Worm (Caenorhabditis elegans): ENCODE results near the gene gpa-1.

DNA sequence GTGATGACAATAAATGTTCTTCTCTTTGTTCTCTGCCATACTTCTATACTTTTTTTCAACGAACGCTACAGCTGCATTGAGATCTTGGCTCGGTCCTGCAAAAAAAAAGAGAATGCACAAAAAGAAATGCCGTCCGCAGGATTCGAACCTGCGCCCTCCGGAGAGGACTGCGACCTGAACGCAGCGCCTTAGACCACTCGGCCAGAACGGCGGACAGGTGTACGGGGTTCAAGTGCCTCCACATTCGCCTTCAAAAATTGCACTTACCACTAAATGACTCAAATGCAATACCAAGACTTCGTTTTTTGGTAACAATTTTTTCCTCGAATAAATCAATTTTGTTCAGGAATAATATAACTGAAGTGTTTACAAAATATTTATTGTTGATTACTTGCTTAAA is 2.8 kb downstream of the gpa-1 start:
- TF ChIP-seq nhr-27 (tag; optimal IDR thresholded peaks at IDR 0.05): no peak
- TF ChIP-seq efl-1 (GFP tag; optimal IDR thresholded peaks at IDR 0.05): no peak
- TF ChIP-seq tbx-9 (tag; optimal IDR thresholded peaks at IDR 0.05; ENCODE audit: borderline replicate concordance): no peak
- TF ChIP-seq egl-44 (GFP tag; IDR thresholded peaks at IDR 0.05): no peak
- TF ChIP-seq ceh-100 (GFP tag; IDR thresholded peaks at IDR 0.05): no peak
- TF ChIP-seq ceh-40 (GFP tag; IDR thresholded peaks at IDR 0.05): no peak
- peak; percentile 35 for TF ChIP-seq madf-6 (GFP tag; IDR thresholded peaks at IDR 0.05)
- TF ChIP-seq snpc-1.1 (tag; optimal IDR thresholded peaks at IDR 0.05; ENCODE audit: insufficient read depth): peak; percentile 92
- peak; percentile 4 for TF ChIP-seq tlf-1 (GFP tag; optimal IDR thresholded peaks at IDR 0.05)
- peak; percentile 76 for TF ChIP-seq snpc-4 (GFP tag; optimal IDR thresholded peaks at IDR 0.05)
- peak; percentile 90 to 98 (median 95) for TF ChIP-seq snpc-4 (tag; optimal IDR thresholded peaks at IDR 0.05)
- peak; percentile 69 for TF ChIP-seq him-1 (tag; optimal IDR thresholded peaks at IDR 0.05)
- TF ChIP-seq F39B2.1 (GFP tag; IDR thresholded peaks at IDR 0.05): no peak
- no peak for TF ChIP-seq zim-3 (tag; optimal IDR thresholded peaks at IDR 0.05)
